Worm (Caenorhabditis elegans) whole organism, young adult: Measurements from ENCODE around the gene K08E3.2.

Experiments
- ama-1 ChIP-seq, 3 experiments: fragments of 150-350 bp in 1 of 3; sonication (generic microtip) in 2 of 3; optimal IDR thresholded peaks; 2 replicates each; lab custom pipeline; 2014 to 2018; ENCODE audit warnings: missing biosample characterization in 2 of 3, missing genetic modification characterization in 2 of 3, missing genetic modification reagents in 2 of 3
- dpl-1 ChIP-seq: fragments of 150-350 bp; optimal IDR thresholded peaks from 2 replicates; lab custom pipeline; 2014; ENCODE audit warnings: missing biosample characterization, missing genetic modification reagents, missing genetic modification characterization
- egl-44 ChIP-seq: fragments of 200-800 bp; sonication (Bioruptor generic); IDR thresholded peaks from 2 replicates; pipeline ENCODE4 v1.3.6; 2022; ENCODE audit warnings: missing genetic modification reagents, missing genetic modification characterization, missing compliant biosample characterization
- let-607 ChIP-seq, 2 experiments: fragments of 200-800 bp in 1 of 2; sonication (Bioruptor generic) in 1 of 2; sonication (generic microtip) in 1 of 2; optimal IDR thresholded peaks; 2 replicates each; lab custom pipeline; 2016 to 2018; ENCODE audit warnings: mild to moderate bottlenecking in 2 of 2, missing compliant biosample characterization in 2 of 2, missing genetic modification characterization in 2 of 2, moderate library complexity in 2 of 2, missing genotype in 1 of 2
- lin-35 ChIP-seq, 3 experiments: fragments of 150-350 bp in 2 of 3; sonication (generic microtip) in 1 of 3; optimal IDR thresholded peaks; 2 replicates each; lab custom pipeline; 2014 to 2018; ENCODE audit warnings: missing biosample characterization in 3 of 3, missing genetic modification characterization in 3 of 3, missing genetic modification reagents in 3 of 3
- lir-1 ChIP-seq: fragments of 200-800 bp; sonication (Bioruptor generic); conservative IDR thresholded peaks from 2 replicates; pipeline ENCODE4 v1.3.6; 2022; ENCODE audit warnings: missing genetic modification reagents, missing genetic modification characterization, missing compliant biosample characterization
- lsy-27 ChIP-seq: sonication (generic microtip); optimal IDR thresholded peaks from 2 replicates; lab custom pipeline; 2017; ENCODE audit warnings: missing genetic modification characterization, mild to moderate bottlenecking, missing compliant biosample characterization, antibody characterized with exemption, missing genotype, borderline replicate concordance; ENCODE audit not compliant: insufficient read depth
- mes-4 ChIP-seq: sonication (generic microtip); optimal IDR thresholded peaks from 2 replicates; lab custom pipeline; 2016; ENCODE audit warnings: missing genotype, missing genetic modification characterization, missing compliant biosample characterization
- pbrm-1 ChIP-seq: fragments of 200-800 bp; sonication (Bioruptor generic); IDR thresholded peaks from 2 replicates; pipeline ENCODE4 v1.3.6; 2022; ENCODE audit warnings: missing genetic modification reagents, missing genetic modification characterization, missing compliant biosample characterization
- rpc-1 ChIP-seq, 2 experiments: fragments of 150-350 bp in 1 of 2; sonication (generic microtip) in 1 of 2; optimal IDR thresholded peaks; 2 replicates each; lab custom pipeline; 2014 to 2018; ENCODE audit warnings: missing biosample characterization in 1 of 2, missing genetic modification characterization in 1 of 2, missing genetic modification reagents in 1 of 2, missing genotype in 1 of 2
- sdz-38 ChIP-seq: sonication (generic microtip); optimal IDR thresholded peaks from 2 replicates; lab custom pipeline; 2016; ENCODE audit warnings: missing genotype, missing genetic modification characterization, missing compliant biosample characterization
- snpc-4 ChIP-seq, 5 experiments: fragments of 150-350 bp in 1 of 5; sonication (generic microtip) in 4 of 5; optimal IDR thresholded peaks; 2 replicates each; lab custom pipeline; 2014 to 2018; ENCODE audit warnings: missing genetic modification characterization in 5 of 5, missing biosample characterization in 3 of 5, antibody characterized with exemption in 2 of 5, mild to moderate bottlenecking in 2 of 5, missing compliant biosample characterization in 2 of 5, missing genotype in 2 of 5, moderate library complexity in 2 of 5, missing genetic modification reagents in 1 of 5
- zfh-2 ChIP-seq: fragments of 200-800 bp; sonication (Bioruptor generic); conservative IDR thresholded peaks from 2 replicates; pipeline ENCODE4 v1.3.6; 2022; ENCODE audit warnings: missing genetic modification reagents, missing genetic modification characterization, missing compliant biosample characterization

- TF ChIP-seq lir-1 (GFP tag; lab: Robert Waterston, UW) (no peak), pbrm-1 (GFP tag; lab: Robert Waterston, UW) (no peak), snpc-4 (GFP tag; optimal IDR thresholded peaks at IDR 0.05; lab: Kevin White, UChicago) (no peak), snpc-4 (tag; optimal IDR thresholded peaks at IDR 0.05; lab: Kevin White, UChicago) (no peak), zfh-2 (no peak), rpc-1 (optimal IDR thresholded peaks at IDR 0.05; lab: Kevin White, UChicago) (no peak), rpc-1 (tag; optimal IDR thresholded peaks at IDR 0.05; lab: Kevin White, UChicago) (no peak), sdz-38 (tag; lab: Kevin White, UChicago) (no peak), dpl-1 (GFP tag; lab: Kevin White, UChicago) (no peak), mes-4 (tag; lab: Kevin White, UChicago) (no peak), let-607 (tag; optimal IDR thresholded peaks at IDR 0.05; lab: Kevin White, UChicago) (no peak), egl-44 (GFP tag; lab: Robert Waterston, UW) (no peak), ama-1 (optimal IDR thresholded peaks at IDR 0.05; lab: Kevin White, UChicago) (no peak), ama-1 (GFP tag; optimal IDR thresholded peaks at IDR 0.05; lab: Kevin White, UChicago) (no peak), lsy-27 (tag; lab: Kevin White, UChicago) (no peak), lin-35 (GFP tag; optimal IDR thresholded peaks at IDR 0.05; lab: Kevin White, UChicago) (no peak)
These were observed 24.4 kb upstream of the K08E3.2 start, which contains the start of gene mdt-29 for ce11 chrIII:13772876-13773275.
